Worm (Caenorhabditis elegans) whole organism, young adult: ENCODE data around the gene Y48A6B.8.

ENCODE experiments used
- B0019.2 ChIP-seq: fragments of 200-800 bp; sonication (Bioruptor generic); conservative IDR thresholded peaks from 2 replicates; pipeline ENCODE4 v1.3.6; 2022; ENCODE audit warnings: missing genetic modification reagents, missing genetic modification characterization, missing compliant biosample characterization
- B0035.1 ChIP-seq: sonication (generic microtip); optimal IDR thresholded peaks from 2 replicates; lab custom pipeline; 2016; ENCODE audit warnings: missing genetic modification characterization, mild to moderate bottlenecking, missing compliant biosample characterization, missing genotype, missing genetic modification reagents
- D2030.7 ChIP-seq: fragments of 200-800 bp; sonication (Bioruptor generic); IDR thresholded peaks from 2 replicates; pipeline ENCODE4 v1.3.6; 2022; ENCODE audit warnings: missing genetic modification reagents, missing genetic modification characterization, missing compliant biosample characterization
- F10E7.11 ChIP-seq: sonication (generic microtip); optimal IDR thresholded peaks from 2 replicates; lab custom pipeline; 2017; ENCODE audit warnings: mild to moderate bottlenecking, missing genetic modification characterization, moderate library complexity, missing compliant biosample characterization
- F23B12.7 ChIP-seq: sonication (generic microtip); optimal IDR thresholded peaks from 2 replicates; lab custom pipeline; 2017; ENCODE audit warnings: missing genetic modification characterization, mild to moderate bottlenecking, missing compliant biosample characterization, antibody characterized with exemption, moderate library complexity; ENCODE audit not compliant: insufficient read depth
- F52B5.7 ChIP-seq: sonication (generic microtip); optimal IDR thresholded peaks from 2 replicates; lab custom pipeline; 2016; ENCODE audit warnings: mild to moderate bottlenecking, missing genetic modification characterization, missing compliant biosample characterization
- K11D2.4 ChIP-seq: fragments of 200-800 bp; sonication (Bioruptor generic); IDR thresholded peaks from 2 replicates; pipeline ENCODE4 v1.3.6; 2022; ENCODE audit warnings: missing genetic modification reagents, missing genetic modification characterization, missing compliant biosample characterization
- K12H6.12 ChIP-seq: fragments of 200-800 bp; sonication (Bioruptor generic); optimal IDR thresholded peaks from 2 replicates; lab custom pipeline; 2018; ENCODE audit warnings: mild to moderate bottlenecking, missing genetic modification characterization, missing compliant biosample characterization
- Y53F4B.3 ChIP-seq: fragments of 200-800 bp; sonication (Bioruptor generic); IDR thresholded peaks from 2 replicates; pipeline ENCODE4 v1.3.6; 2022; ENCODE audit warnings: missing genetic modification reagents, missing genetic modification characterization, missing compliant biosample characterization
- Y53G8AR.9 ChIP-seq: fragments of 200-800 bp; sonication (Bioruptor generic); conservative IDR thresholded peaks from 2 replicates; pipeline ENCODE4 v1.3.6; 2022; ENCODE audit warnings: missing genetic modification reagents, missing genetic modification characterization, missing compliant biosample characterization
- atf-7 ChIP-seq: sonication (generic microtip); optimal IDR thresholded peaks from 2 replicates; lab custom pipeline; 2017; ENCODE audit warnings: mild to moderate bottlenecking, missing genetic modification characterization, missing compliant biosample characterization
- bed-1 ChIP-seq: fragments of 200-800 bp; sonication (Bioruptor generic); IDR thresholded peaks from 2 replicates; pipeline ENCODE4 v1.3.6; 2022; ENCODE audit warnings: missing genetic modification reagents, missing genetic modification characterization, missing compliant biosample characterization
- ceh-27 ChIP-seq: fragments of 200-800 bp; sonication (Bioruptor generic); optimal IDR thresholded peaks from 2 replicates; lab custom pipeline; 2018; ENCODE audit warnings: mild to moderate bottlenecking, missing genetic modification characterization, moderate library complexity, missing compliant biosample characterization
- dpl-1 ChIP-seq: fragments of 150-350 bp; optimal IDR thresholded peaks from 2 replicates; lab custom pipeline; 2014; ENCODE audit warnings: missing biosample characterization, missing genetic modification reagents, missing genetic modification characterization
- efl-1 ChIP-seq: fragments of 150-350 bp; optimal IDR thresholded peaks from 2 replicates; lab custom pipeline; 2014; ENCODE audit warnings: missing biosample characterization, missing genetic modification reagents, missing genetic modification characterization
- egl-18 ChIP-seq: fragments of 200-800 bp; sonication (Bioruptor generic); IDR thresholded peaks from 2 replicates; pipeline ENCODE4 v1.3.6; 2022; ENCODE audit warnings: missing genetic modification reagents, missing genetic modification characterization, missing compliant biosample characterization
- ets-4 ChIP-seq: fragments of 200-800 bp; sonication (Bioruptor generic); optimal IDR thresholded peaks from 2 replicates; lab custom pipeline; 2018; ENCODE audit warnings: mild to moderate bottlenecking, missing genetic modification characterization, missing compliant biosample characterization
- fkh-3 ChIP-seq: sonication (generic microtip); optimal IDR thresholded peaks from 2 replicates; lab custom pipeline; 2016; ENCODE audit warnings: mild to moderate bottlenecking, missing genetic modification characterization, missing compliant biosample characterization
- gei-17 ChIP-seq: fragments of 200-800 bp; sonication (Bioruptor generic); optimal IDR thresholded peaks from 2 replicates; lab custom pipeline; 2018; ENCODE audit warnings: mild to moderate bottlenecking, missing genetic modification characterization, missing compliant biosample characterization
- hmg-20 ChIP-seq: fragments of 200-800 bp; sonication (Bioruptor generic); IDR thresholded peaks from 2 replicates; pipeline ENCODE4 v1.3.6; 2022; ENCODE audit warnings: missing genetic modification reagents, missing genetic modification characterization, missing compliant biosample characterization
- lag-1 ChIP-seq: fragments of 200-800 bp; sonication (Bioruptor generic); IDR thresholded peaks from 2 replicates; pipeline ENCODE4 v1.3.6; 2022; ENCODE audit warnings: missing genetic modification reagents, missing genetic modification characterization, missing compliant biosample characterization
- lsy-27 ChIP-seq: sonication (generic microtip); optimal IDR thresholded peaks from 2 replicates; lab custom pipeline; 2017; ENCODE audit warnings: missing genetic modification characterization, mild to moderate bottlenecking, missing compliant biosample characterization, antibody characterized with exemption, missing genotype, borderline replicate concordance; ENCODE audit not compliant: insufficient read depth
- madf-3 ChIP-seq: fragments of 200-800 bp; sonication (Bioruptor generic); IDR thresholded peaks from 2 replicates; pipeline ENCODE4 v1.3.6; 2022; ENCODE audit warnings: missing genetic modification reagents, missing genetic modification characterization, missing compliant biosample characterization
- madf-6 ChIP-seq: fragments of 200-800 bp; sonication (Bioruptor generic); IDR thresholded peaks from 2 replicates; pipeline ENCODE4 v1.3.6; 2022; ENCODE audit warnings: missing genetic modification reagents, missing genetic modification characterization, missing compliant biosample characterization
- mes-4 ChIP-seq: sonication (generic microtip); optimal IDR thresholded peaks from 2 replicates; lab custom pipeline; 2016; ENCODE audit warnings: missing genotype, missing genetic modification characterization, missing compliant biosample characterization
- nfyb-1 ChIP-seq: fragments of 200-800 bp; sonication (Bioruptor generic); IDR thresholded peaks from 2 replicates; pipeline ENCODE4 v1.3.6; 2022; ENCODE audit warnings: missing genetic modification reagents, missing genetic modification characterization, missing compliant biosample characterization
- rpc-1 ChIP-seq, 2 experiments: fragments of 150-350 bp in 1 of 2; sonication (generic microtip) in 1 of 2; optimal IDR thresholded peaks; 2 replicates each; lab custom pipeline; 2014 to 2018; ENCODE audit warnings: missing biosample characterization in 1 of 2, missing genetic modification characterization in 1 of 2, missing genetic modification reagents in 1 of 2, missing genotype in 1 of 2
- somi-1 ChIP-seq: fragments of 200-800 bp; sonication (Bioruptor generic); optimal IDR thresholded peaks from 2 replicates; lab custom pipeline; 2018; ENCODE audit warnings: mild to moderate bottlenecking, missing genetic modification characterization, missing compliant biosample characterization
- tbx-9 ChIP-seq: sonication (generic microtip); optimal IDR thresholded peaks from 2 replicates; lab custom pipeline; 2016; ENCODE audit warnings: borderline replicate concordance, missing genetic modification characterization, inconsistent platforms, missing compliant biosample characterization
- unc-62 ChIP-seq: fragments of 150-350 bp; optimal IDR thresholded peaks from 2 replicates; lab custom pipeline; 2014; ENCODE audit warnings: missing biosample characterization, missing genetic modification reagents, missing genetic modification characterization
- zim-3 ChIP-seq: sonication (generic microtip); optimal IDR thresholded peaks from 2 replicates; lab custom pipeline; 2017; ENCODE audit warnings: mild to moderate bottlenecking, missing genetic modification characterization, moderate library complexity, missing compliant biosample characterization
- ztf-18 ChIP-seq: sonication (generic microtip); optimal IDR thresholded peaks from 2 replicates; lab custom pipeline; 2016; ENCODE audit warnings: missing genotype, mild to moderate bottlenecking, missing genetic modification characterization, missing compliant biosample characterization
- ztf-22 ChIP-seq: fragments of 200-800 bp; sonication (Bioruptor generic); optimal IDR thresholded peaks from 2 replicates; lab custom pipeline; 2018; ENCODE audit warnings: mild to moderate bottlenecking, missing genetic modification characterization, moderate library complexity, missing compliant biosample characterization
- ztf-3 ChIP-seq: fragments of 200-800 bp; sonication (Bioruptor generic); optimal IDR thresholded peaks from 2 replicates; lab custom pipeline; 2018; ENCODE audit warnings: mild to moderate bottlenecking, missing genetic modification characterization, missing compliant biosample characterization
- ztf-6 ChIP-seq: fragments of 200-800 bp; sonication (Bioruptor generic); IDR thresholded peaks from 2 replicates; pipeline ENCODE4 v1.3.6; 2022; ENCODE audit warnings: missing genetic modification reagents, missing genetic modification characterization, missing compliant biosample characterization

The Y48A6B.8 gene

ce11 chrIII:11036132-11036531 is 6.9 kb upstream of the Y48A6B.8 start (continued):
- TF ChIP-seq Y53F4B.3, result 0 out of 2 replicates have a peak, but pooled peaks have one; percentile 19
- TF ChIP-seq ztf-6 (GFP tag; lab: Robert Waterston, UW), result no peak
- TF ChIP-seq egl-18 (GFP tag; lab: Robert Waterston, UW), result no peak
- no peak for TF ChIP-seq ztf-22 (GFP tag; lab: Kevin White, UChicago)
- TF ChIP-seq ztf-3, result no peak
- peak; percentile 70 for TF ChIP-seq efl-1 (GFP tag; lab: Kevin White, UChicago)

DNA sequence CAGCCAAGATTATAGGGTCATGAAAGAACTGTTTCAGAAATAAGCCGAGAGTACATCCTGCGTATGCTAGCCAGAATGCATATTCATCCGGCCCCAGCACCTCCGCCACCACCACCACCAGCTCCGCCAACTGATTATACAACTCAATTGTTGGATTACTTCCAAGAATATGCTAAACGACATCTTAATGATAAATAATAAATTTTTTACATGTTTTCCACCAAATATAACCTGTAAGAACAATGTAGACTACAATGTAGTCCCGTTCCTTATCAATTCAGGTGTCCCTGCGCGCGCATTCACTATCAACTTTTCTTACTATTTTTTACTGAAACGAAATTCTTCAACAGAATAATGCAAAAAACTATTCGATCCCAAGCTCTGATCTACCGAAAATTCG is 3.6 kb upstream of the Y48A6B.8 start, which contains the start of gene Y48A6B.9:
Y48A6B.9 (plus strand) TSS at position 301 of the 400 bp plus-strand sequence.
- TF ChIP-seq F52B5.7 (tag; lab: Kevin White, UChicago) (no peak), hmg-20 (GFP tag; lab: Robert Waterston, UW) (no peak), Y53G8AR.9 (GFP tag; lab: Robert Waterston, UW) (no peak), bed-1 (GFP tag; lab: Robert Waterston, UW) (no peak), lag-1 (GFP tag; lab: Robert Waterston, UW) (no peak), fkh-3 (tag; lab: Kevin White, UChicago) (no peak), gei-17 (no peak), ets-4 (GFP tag; lab: Kevin White, UChicago) (no peak), B0035.1 (tag; lab: Kevin White, UChicago) (no peak), ztf-3 (no peak), nfyb-1 (GFP tag; lab: Robert Waterston, UW) (no peak), rpc-1 (optimal IDR thresholded peaks at IDR 0.05; lab: Kevin White, UChicago) (no peak), rpc-1 (tag; optimal IDR thresholded peaks at IDR 0.05; lab: Kevin White, UChicago) (no peak), tbx-9 (tag; lab: Kevin White, UChicago) (no peak), B0019.2 (no peak), madf-3 (GFP tag; lab: Robert Waterston, UW) (no peak), madf-6 (GFP tag; lab: Robert Waterston, UW) (no peak)

DNA sequence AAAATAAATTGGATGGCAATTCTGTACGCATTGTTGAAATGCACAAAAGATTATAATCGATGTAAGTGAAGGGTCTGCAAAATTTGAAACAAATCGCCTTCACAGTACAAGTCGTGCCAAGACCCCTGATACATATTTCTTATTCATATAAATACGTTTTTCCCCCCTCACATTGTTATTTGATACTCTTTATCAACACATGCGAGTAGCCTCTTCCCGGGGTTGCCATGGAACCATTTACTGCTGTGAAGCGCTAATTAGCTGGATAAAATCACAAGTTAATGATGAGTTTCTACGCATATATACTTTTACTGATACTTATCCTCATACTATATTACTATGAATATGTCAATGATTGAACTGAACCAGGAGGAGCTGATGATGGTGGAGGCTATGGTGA is 2.1 kb upstream of the Y48A6B.8 start, which contains the start of gene Y48A6B.14:
Y48A6B.14 (plus strand) TSS at position 301 of the 400 bp plus-strand sequence.
- no peak for TF ChIP-seq unc-62
- no peak for TF ChIP-seq F52B5.7 (tag; lab: Kevin White, UChicago)
- TF ChIP-seq fkh-3 (tag; lab: Kevin White, UChicago), result no peak
- no peak for TF ChIP-seq K11D2.4 (GFP tag; lab: Robert Waterston, UW)
- no peak for TF ChIP-seq dpl-1 (GFP tag; lab: Kevin White, UChicago)
- no peak for TF ChIP-seq madf-3 (GFP tag; lab: Robert Waterston, UW)
- TF ChIP-seq ztf-18 (tag; lab: Kevin White, UChicago), result no peak
- no peak for TF ChIP-seq K12H6.12 (tag; lab: Kevin White, UChicago)
- TF ChIP-seq F10E7.11 (tag; lab: Kevin White, UChicago), result no peak
- no peak for TF ChIP-seq ceh-27 (GFP tag; lab: Kevin White, UChicago)
- TF ChIP-seq mes-4 (tag; lab: Kevin White, UChicago), result no peak
- TF ChIP-seq D2030.7, result no peak
- TF ChIP-seq F23B12.7 (tag; lab: Kevin White, UChicago), result no peak
- no peak for TF ChIP-seq somi-1
- no peak for TF ChIP-seq lsy-27
- TF ChIP-seq atf-7 (tag; lab: Kevin White, UChicago), result no peak
- TF ChIP-seq zim-3 (tag; lab: Kevin White, UChicago), result no peak
- no peak for TF ChIP-seq gei-17
- no peak for TF ChIP-seq ets-4 (GFP tag; lab: Kevin White, UChicago)
- TF ChIP-seq, all 124 proteins: peak for 0
